Fruit fly (Drosophila melanogaster): ENCODE measurements around the gene Mco4.

Gene Mco4

DNA sequence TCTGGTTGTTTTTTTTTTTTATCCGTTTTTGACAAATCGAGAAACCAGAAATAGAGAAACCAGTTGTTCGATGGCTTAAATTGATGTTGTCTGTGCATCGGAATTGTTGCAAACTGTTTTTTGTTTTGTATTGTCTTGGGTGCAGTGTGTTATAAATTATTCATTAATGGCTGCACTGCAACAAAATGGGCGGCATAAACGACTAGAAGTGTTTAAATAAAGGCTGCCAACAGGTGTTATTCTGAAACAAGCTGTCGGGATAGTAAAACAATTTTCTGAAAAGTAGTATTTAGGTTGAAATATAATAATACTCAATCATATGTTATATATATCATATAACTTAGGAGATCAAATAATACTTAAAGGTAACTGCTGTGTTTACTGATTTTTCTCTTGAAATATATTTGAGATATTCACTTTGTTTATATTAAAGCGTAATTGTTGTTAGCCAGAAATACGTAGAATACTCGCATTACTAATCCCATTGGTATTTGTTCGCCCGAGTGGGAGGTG, 19.5 kb downstream of the Mco4 start:
- TF ChIP-seq bab1 (GFP tag; optimal IDR thresholded peaks at IDR 0.05) (no peak), kay (GFP tag; ENCODE audit: borderline replicate concordance) (no peak), CG12768 (GFP tag; optimal IDR thresholded peaks at IDR 0.05) (no peak), CG14711 (tag; optimal IDR thresholded peaks at IDR 0.05) (no peak), Mnt (GFP tag; optimal IDR thresholded peaks at IDR 0.05) (no peak), CG7045 (GFP tag; optimal IDR thresholded peaks at IDR 0.05) (no peak), Hr96 (GFP tag; optimal IDR thresholded peaks at IDR 0.05) (no peak), CG7101 (tag; optimal IDR thresholded peaks at IDR 0.05) (no peak), pad (GFP tag; optimal IDR thresholded peaks at IDR 0.05) (no peak), toe (GFP tag; optimal IDR thresholded peaks at IDR 0.05) (no peak)

DNA sequence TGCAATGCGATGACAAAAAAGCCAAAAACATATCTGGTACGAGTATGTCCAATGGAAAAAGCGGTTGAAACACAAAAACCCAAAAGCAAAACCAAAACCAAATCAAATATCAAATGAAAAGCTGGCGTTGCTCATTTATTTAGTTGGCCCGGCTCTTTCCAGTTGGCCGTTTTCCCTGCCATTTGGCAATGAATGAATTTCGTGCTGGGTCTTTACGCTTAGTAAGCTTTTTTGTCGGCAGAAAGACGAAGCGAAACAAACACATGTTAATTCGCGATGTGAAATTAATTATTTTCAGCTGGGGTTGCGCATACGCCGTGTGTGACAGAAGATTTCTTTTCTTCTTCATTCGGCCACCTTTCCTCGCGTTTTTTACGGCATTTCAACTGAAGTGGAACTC, 21.2 kb downstream of the Mco4 start:
- no peak for TF ChIP-seq Hr96 (GFP tag; optimal IDR thresholded peaks at IDR 0.05)
- TF ChIP-seq tj (GFP tag; optimal IDR thresholded peaks at IDR 0.05): peak; percentile 99

DNA sequence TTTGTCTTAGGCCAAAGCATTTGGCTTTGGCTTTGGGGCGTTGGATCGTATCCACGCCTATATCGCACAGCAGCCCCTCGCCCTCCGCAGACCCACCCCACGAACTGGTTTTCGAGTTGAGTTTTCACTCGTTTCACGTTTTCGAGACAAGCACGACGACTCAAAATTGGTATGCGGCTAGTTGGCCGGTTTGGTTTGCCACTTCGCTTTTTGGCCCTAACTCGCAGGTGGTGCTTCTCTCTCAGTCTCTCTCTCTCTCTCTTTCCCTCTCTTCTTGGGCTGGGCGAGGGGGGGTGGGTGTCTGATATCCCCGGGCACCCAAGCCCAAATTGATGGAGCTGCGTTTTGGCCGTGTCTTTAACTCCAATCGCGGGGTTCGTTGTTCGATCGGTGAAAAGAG, 21.9 kb downstream of the Mco4 start:
- TF ChIP-seq CG12768 (GFP tag; optimal IDR thresholded peaks at IDR 0.05) (no peak), Clk (GFP tag; optimal IDR thresholded peaks at IDR 0.05) (no peak), kay (GFP tag; ENCODE audit: borderline replicate concordance) (no peak), CG1620 (GFP tag; optimal IDR thresholded peaks at IDR 0.05) (no peak), tj (GFP tag; optimal IDR thresholded peaks at IDR 0.05) (no peak), bab1 (GFP tag; optimal IDR thresholded peaks at IDR 0.05) (no peak), ovo (GFP tag; optimal IDR thresholded peaks at IDR 0.05) (no peak), Crg-1 (GFP tag; optimal IDR thresholded peaks at IDR 0.05) (no peak), toe (GFP tag; optimal IDR thresholded peaks at IDR 0.05) (no peak), CG14711 (tag; optimal IDR thresholded peaks at IDR 0.05) (no peak), Mnt (GFP tag; optimal IDR thresholded peaks at IDR 0.05) (no peak), CG11617 (GFP tag; optimal IDR thresholded peaks at IDR 0.05) (no peak)

DNA sequence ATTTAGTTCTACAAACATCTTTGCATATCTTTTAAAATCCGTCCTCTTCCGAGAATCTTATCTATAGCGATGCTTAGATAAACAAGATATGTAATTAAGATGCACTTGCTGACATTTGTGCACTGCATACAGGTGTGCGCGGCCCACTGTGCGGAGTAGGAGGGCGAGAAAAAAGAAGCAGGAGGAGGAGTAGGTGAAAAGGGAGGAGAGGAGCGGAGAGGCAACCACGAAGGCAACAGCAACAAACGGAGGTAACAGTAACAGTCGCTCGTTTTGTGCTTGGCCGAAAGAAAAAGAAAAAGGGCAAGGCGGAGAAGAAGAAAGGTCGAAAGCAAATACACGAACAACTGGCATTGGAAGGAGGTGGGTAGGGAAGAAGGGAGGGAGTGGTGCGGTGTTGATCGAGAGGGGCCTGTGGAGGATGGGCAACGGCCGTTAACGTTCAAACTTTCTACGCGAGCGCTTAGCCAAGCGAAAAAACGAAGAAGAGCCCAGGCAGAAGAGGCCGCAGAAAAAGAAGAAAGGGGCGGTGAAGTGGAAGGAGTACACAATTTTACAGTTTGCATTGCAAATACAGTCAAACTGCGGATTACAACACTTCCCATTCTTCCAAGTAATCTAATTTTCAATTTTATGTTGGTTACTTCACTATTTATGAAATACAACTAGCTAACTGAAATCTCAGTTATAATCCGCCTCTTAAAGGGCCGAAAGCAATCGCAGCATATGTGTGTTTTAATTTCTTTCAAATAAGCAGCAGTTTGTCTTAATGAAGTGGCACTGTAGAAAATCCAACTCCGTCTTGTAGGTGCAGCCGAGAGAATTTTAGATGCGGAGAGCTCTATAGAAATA, 23.5 kb downstream of the Mco4 start:
- TF ChIP-seq tj (GFP tag; optimal IDR thresholded peaks at IDR 0.05) (peak; percentile 93), Mnt (GFP tag; optimal IDR thresholded peaks at IDR 0.05) (no peak), CG11617 (GFP tag; optimal IDR thresholded peaks at IDR 0.05) (no peak), pad (GFP tag; optimal IDR thresholded peaks at IDR 0.05) (peak; percentile 85), toe (GFP tag; optimal IDR thresholded peaks at IDR 0.05) (no peak), Crg-1 (GFP tag; optimal IDR thresholded peaks at IDR 0.05) (no peak), CG14711 (tag; optimal IDR thresholded peaks at IDR 0.05) (no peak), CG5204 (GFP tag; optimal IDR thresholded peaks at IDR 0.05) (no peak), Hr96 (GFP tag; optimal IDR thresholded peaks at IDR 0.05) (no peak), bab1 (GFP tag; optimal IDR thresholded peaks at IDR 0.05) (peak; percentile 61), CG1620 (GFP tag; optimal IDR thresholded peaks at IDR 0.05) (no peak), ovo (GFP tag; optimal IDR thresholded peaks at IDR 0.05) (no peak), CG12768 (GFP tag; optimal IDR thresholded peaks at IDR 0.05) (no peak)

DNA sequence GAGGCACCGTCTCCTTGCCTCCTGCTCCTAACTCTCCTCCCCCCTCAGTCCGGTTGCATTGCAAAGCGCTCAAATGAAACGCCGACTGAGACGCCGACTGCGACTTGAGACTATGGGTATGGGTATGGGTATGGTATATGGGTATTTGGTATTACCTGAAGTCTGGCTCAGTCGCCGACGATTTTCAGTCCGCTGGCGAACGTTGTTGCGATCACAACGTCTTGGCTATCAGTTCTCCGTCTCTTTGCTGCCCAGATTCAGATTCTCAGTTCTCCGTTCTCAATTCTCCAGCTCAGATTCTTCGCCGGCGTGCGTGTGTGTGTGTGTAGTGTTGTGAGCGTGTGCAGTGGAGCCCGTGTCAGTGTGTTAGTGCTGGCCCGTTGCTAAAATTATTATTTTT, 25.3 kb downstream of the Mco4 start, which contains the start of gene CG6398:
CG6398 (plus strand) TSS at position 185 of the 400 bp plus-strand sequence.
- TF ChIP-seq CG7045 (GFP tag; optimal IDR thresholded peaks at IDR 0.05): no peak
- no peak for TF ChIP-seq Hr96 (GFP tag; optimal IDR thresholded peaks at IDR 0.05)
- TF ChIP-seq CG1620 (GFP tag; optimal IDR thresholded peaks at IDR 0.05): peak; percentile 25
- TF ChIP-seq CG14711 (tag; optimal IDR thresholded peaks at IDR 0.05): no peak
- TF ChIP-seq toe (GFP tag; optimal IDR thresholded peaks at IDR 0.05): no peak
- no peak for TF ChIP-seq CG7101 (tag; optimal IDR thresholded peaks at IDR 0.05)
- TF ChIP-seq CG5204 (GFP tag; optimal IDR thresholded peaks at IDR 0.05): no peak
- no peak for TF ChIP-seq CG11617 (GFP tag; optimal IDR thresholded peaks at IDR 0.05)
- no peak for TF ChIP-seq cnc (optimal IDR thresholded peaks at IDR 0.05)
- TF ChIP-seq Clk (GFP tag; optimal IDR thresholded peaks at IDR 0.05): no peak
- TF ChIP-seq cic (GFP tag; optimal IDR thresholded peaks at IDR 0.05): no peak
- TF ChIP-seq Mnt (GFP tag; optimal IDR thresholded peaks at IDR 0.05): no peak
- TF ChIP-seq bab1 (GFP tag; optimal IDR thresholded peaks at IDR 0.05): peak; percentile 17
- TF ChIP-seq Crg-1 (GFP tag; optimal IDR thresholded peaks at IDR 0.05): no peak
- peak; percentile 86 for TF ChIP-seq tj (GFP tag; optimal IDR thresholded peaks at IDR 0.05)
- TF ChIP-seq CG33017 (tag; optimal IDR thresholded peaks at IDR 0.05): no peak
- peak; percentile 14 for TF ChIP-seq pad (GFP tag; optimal IDR thresholded peaks at IDR 0.05)
- TF ChIP-seq CG12768 (GFP tag; optimal IDR thresholded peaks at IDR 0.05): no peak
- TF ChIP-seq ovo (GFP tag; optimal IDR thresholded peaks at IDR 0.05): no peak
- no peak for TF ChIP-seq kay (GFP tag; ENCODE audit: borderline replicate concordance)

DNA sequence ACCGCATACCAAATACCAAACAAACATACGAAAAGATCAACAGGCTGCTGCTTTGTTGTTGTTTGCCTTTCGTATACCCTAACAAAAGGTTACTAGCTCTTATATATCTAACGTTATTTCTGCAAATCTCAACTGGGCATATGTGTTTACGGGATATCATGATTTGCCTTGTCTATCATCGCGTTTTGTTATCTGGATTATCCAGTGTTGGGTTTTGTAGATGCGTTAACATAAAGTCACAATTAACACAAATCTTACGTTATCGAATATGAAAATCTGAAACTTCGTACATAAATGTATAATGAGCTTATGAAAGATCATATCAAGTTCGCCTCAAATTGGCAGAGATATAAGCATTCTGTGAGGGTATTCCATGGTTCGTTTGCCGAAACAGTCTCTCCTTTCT, 25.7 kb downstream of the Mco4 start:
- TF ChIP-seq tj (GFP tag; optimal IDR thresholded peaks at IDR 0.05) (no peak), bab1 (GFP tag; optimal IDR thresholded peaks at IDR 0.05) (no peak), CG7101 (tag; optimal IDR thresholded peaks at IDR 0.05) (no peak), Crg-1 (GFP tag; optimal IDR thresholded peaks at IDR 0.05) (no peak)

All from whole organism, adult.